Fruit fly (Drosophila melanogaster) whole organism, prepupa: Measurements from ENCODE around the gene CG31253.

Experiments
- Blimp-1 ChIP-seq: fragments of 200-800 bp; sonication (Bioruptor generic); optimal IDR thresholded peaks from 3 replicates; lab custom pipeline; 2017; ENCODE audit warnings: missing biosample characterization, missing genetic modification characterization, mild to moderate bottlenecking, moderate library complexity, missing genetic modification reagents
- CG10631 ChIP-seq: fragments of 200-800 bp; sonication (Bioruptor generic); optimal IDR thresholded peaks from 2 replicates; lab custom pipeline; 2016; ENCODE audit warnings: missing biosample characterization, missing genetic modification characterization
- CG10669 ChIP-seq: fragments of 200-800 bp; sonication (Bioruptor generic); optimal IDR thresholded peaks from 3 replicates; lab custom pipeline; 2018; ENCODE audit warnings: missing biosample characterization, mild to moderate bottlenecking, missing genetic modification characterization, moderate library complexity
- CG11294 ChIP-seq: fragments of 200-800 bp; sonication (Bioruptor generic); IDR thresholded peaks from 2 replicates; pipeline ENCODE4 v1.3.6; 2022; ENCODE audit warnings: missing biosample characterization, missing genetic modification characterization
- CG11902 ChIP-seq: fragments of 200-800 bp; sonication (Bioruptor generic); optimal IDR thresholded peaks from 3 replicates; lab custom pipeline; 2016; ENCODE audit warnings: missing biosample characterization, missing genetic modification characterization
- CG15336 ChIP-seq: fragments of 200-800 bp; sonication (Bioruptor generic); IDR thresholded peaks from 2 replicates; pipeline ENCODE4 v1.3.6; 2022; ENCODE audit warnings: missing biosample characterization, missing genetic modification characterization
- CG16779 ChIP-seq: fragments of 200-800 bp; sonication (Bioruptor generic); optimal IDR thresholded peaks from 3 replicates; lab custom pipeline; 2017; ENCODE audit warnings: missing biosample characterization, mild to moderate bottlenecking, missing genetic modification characterization
- CG3032 ChIP-seq: fragments of 200-800 bp; optimal IDR thresholded peaks from 2 replicates; lab custom pipeline; 2019; ENCODE audit warnings: missing biosample characterization, mild to moderate bottlenecking, missing genetic modification characterization, moderate library complexity
- CG31627 ChIP-seq: fragments of 200-800 bp; sonication (Bioruptor generic); optimal IDR thresholded peaks from 3 replicates; lab custom pipeline; 2016; ENCODE audit warnings: missing biosample characterization, missing genetic modification characterization
- CG32006 ChIP-seq: fragments of 200-800 bp; sonication (Bioruptor generic); optimal IDR thresholded peaks from 3 replicates; lab custom pipeline; 2017; ENCODE audit warnings: missing biosample characterization, mild to moderate bottlenecking, missing genetic modification characterization
- CG34406 ChIP-seq: fragments of 200-800 bp; sonication (Bioruptor generic); optimal IDR thresholded peaks from 3 replicates; lab custom pipeline; 2016; ENCODE audit warnings: missing biosample characterization, missing genetic modification characterization
- CG3919 ChIP-seq: fragments of 200-800 bp; sonication (Bioruptor generic); optimal IDR thresholded peaks from 3 replicates; lab custom pipeline; 2016; ENCODE audit warnings: missing biosample characterization, missing genetic modification characterization
- CG6163 ChIP-seq: fragments of 200-800 bp; sonication (Bioruptor generic); IDR thresholded peaks from 3 replicates; pipeline ENCODE4 v1.3.6; 2022; ENCODE audit warnings: missing biosample characterization, missing genetic modification characterization
- CG6276 ChIP-seq: fragments of 200-800 bp; sonication (Bioruptor generic); optimal IDR thresholded peaks from 2 replicates; lab custom pipeline; 2017; ENCODE audit warnings: missing biosample characterization, mild to moderate bottlenecking, missing genetic modification characterization
- CG6792 ChIP-seq: fragments of 200-800 bp; sonication (Bioruptor generic); optimal IDR thresholded peaks from 3 replicates; lab custom pipeline; 2016; ENCODE audit warnings: missing biosample characterization, missing genetic modification characterization
- CG6808 ChIP-seq: fragments of 200-800 bp; sonication (Bioruptor generic); optimal IDR thresholded peaks from 3 replicates; lab custom pipeline; 2017; ENCODE audit warnings: missing biosample characterization, missing genetic modification characterization, mild to moderate bottlenecking, moderate library complexity, missing genetic modification reagents
- CG7368 ChIP-seq: fragments of 200-800 bp; sonication (Bioruptor generic); optimal IDR thresholded peaks from 3 replicates; lab custom pipeline; 2016; ENCODE audit warnings: missing biosample characterization, missing genetic modification characterization
- CG8119 ChIP-seq: fragments of 200-800 bp; sonication (Bioruptor generic); IDR thresholded peaks from 3 replicates; pipeline ENCODE4 v1.3.6; 2022; ENCODE audit warnings: missing biosample characterization, missing genetic modification characterization
- CG8632 ChIP-seq: fragments of 200-800 bp; sonication (Bioruptor generic); optimal IDR thresholded peaks from 3 replicates; lab custom pipeline; 2016; ENCODE audit warnings: missing biosample characterization, missing genetic modification characterization
- CG9139 ChIP-seq: fragments of 200-800 bp; sonication (Bioruptor generic); optimal IDR thresholded peaks from 3 replicates; lab custom pipeline; 2017; ENCODE audit warnings: missing biosample characterization, mild to moderate bottlenecking, missing genetic modification characterization
- Eip78C ChIP-seq: fragments of 200-800 bp; sonication (Bioruptor generic); peaks from one replicate; lab custom pipeline; 2016; ENCODE audit warnings: missing biosample characterization, missing genetic modification characterization
- Eip93F ChIP-seq: fragments of 200-800 bp; sonication (Bioruptor generic); optimal IDR thresholded peaks from 2 replicates; lab custom pipeline; 2016; ENCODE audit warnings: missing biosample characterization, mild to moderate bottlenecking, missing genetic modification characterization
- Ets21C ChIP-seq: fragments of 200-800 bp; sonication (Bioruptor generic); optimal IDR thresholded peaks from 3 replicates; lab custom pipeline; 2016; ENCODE audit warnings: missing biosample characterization, missing genetic modification characterization
- Ets96B ChIP-seq: fragments of 200-800 bp; optimal IDR thresholded peaks from 2 replicates; lab custom pipeline; 2019; ENCODE audit warnings: missing biosample characterization, mild to moderate bottlenecking, missing genetic modification characterization, moderate library complexity
- Gug ChIP-seq: fragments of 200-800 bp; sonication (Bioruptor generic); IDR thresholded peaks from 2 replicates; pipeline ENCODE4 v1.3.6; 2022; ENCODE audit warnings: missing biosample characterization, missing genetic modification characterization
- Hr38 ChIP-seq: sonication (Bioruptor generic); optimal IDR thresholded peaks from 2 replicates; lab custom pipeline; 2016; ENCODE audit warnings: missing biosample characterization, missing genetic modification characterization
- Lpt ChIP-seq: fragments of 200-800 bp; sonication (Bioruptor generic); optimal IDR thresholded peaks from 3 replicates; lab custom pipeline; 2016; ENCODE audit warnings: missing biosample characterization, missing genetic modification characterization
- OdsH ChIP-seq: fragments of 200-800 bp; sonication (Bioruptor generic); optimal IDR thresholded peaks from 3 replicates; lab custom pipeline; 2016; ENCODE audit warnings: missing biosample characterization, missing genetic modification characterization
- achi ChIP-seq: fragments of 200-800 bp; sonication (Bioruptor generic); optimal IDR thresholded peaks from 3 replicates; lab custom pipeline; 2016; ENCODE audit warnings: missing biosample characterization, missing genetic modification characterization
- cyc ChIP-seq: fragments of 200-800 bp; sonication (Bioruptor generic); optimal IDR thresholded peaks from 3 replicates; lab custom pipeline; 2016; ENCODE audit warnings: missing biosample characterization, missing genetic modification characterization
- dsx ChIP-seq: fragments of 200-800 bp; optimal IDR thresholded peaks from 3 replicates; lab custom pipeline; 2019; ENCODE audit warnings: missing biosample characterization, mild to moderate bottlenecking, missing genetic modification characterization, moderate library complexity; ENCODE audit not compliant: poor library complexity, severe bottlenecking
- eg ChIP-seq: fragments of 200-800 bp; sonication (Bioruptor generic); IDR thresholded peaks from 3 replicates; pipeline ENCODE4 v1.3.6; 2022; ENCODE audit warnings: missing biosample characterization, missing genetic modification characterization
- esn ChIP-seq: fragments of 200-800 bp; sonication (Bioruptor generic); optimal IDR thresholded peaks from 2 replicates; lab custom pipeline; 2016; ENCODE audit warnings: missing biosample characterization, mild to moderate bottlenecking, missing genetic modification characterization, moderate library complexity
- fd59A ChIP-seq: fragments of 200-800 bp; sonication (Bioruptor generic); optimal IDR thresholded peaks from 2 replicates; lab custom pipeline; 2017; ENCODE audit warnings: missing biosample characterization, mild to moderate bottlenecking, missing genetic modification characterization, missing genetic modification reagents
- fd85E ChIP-seq: fragments of 200-800 bp; sonication (Bioruptor generic); optimal IDR thresholded peaks from 3 replicates; lab custom pipeline; 2016; ENCODE audit warnings: missing biosample characterization, missing genetic modification characterization
- lz ChIP-seq: fragments of 200-800 bp; sonication (Bioruptor generic); optimal IDR thresholded peaks from 3 replicates; lab custom pipeline; 2016; ENCODE audit warnings: missing biosample characterization, missing genetic modification characterization
- net ChIP-seq: fragments of 200-800 bp; sonication (Bioruptor generic); optimal IDR thresholded peaks from 3 replicates; lab custom pipeline; 2016; ENCODE audit warnings: missing biosample characterization, missing genetic modification characterization
- pdm3 ChIP-seq: fragments of 200-800 bp; sonication (Bioruptor generic); optimal IDR thresholded peaks from 3 replicates; lab custom pipeline; 2016; ENCODE audit warnings: missing biosample characterization, missing genetic modification characterization
- salr ChIP-seq, 2 experiments: fragments of 200-800 bp; sonication (Bioruptor generic); optimal IDR thresholded peaks; 3 replicates each; lab custom pipeline; 2016 to 2018; ENCODE audit warnings: missing biosample characterization in 2 of 2, missing genetic modification characterization in 2 of 2, mild to moderate bottlenecking in 1 of 2
- spab ChIP-seq: fragments of 200-800 bp; sonication (Bioruptor generic); optimal IDR thresholded peaks from 2 replicates; lab custom pipeline; 2017; ENCODE audit warnings: missing biosample characterization, mild to moderate bottlenecking, missing genetic modification characterization, missing genetic modification reagents
- ss ChIP-seq, 2 experiments: fragments of 200-800 bp; sonication (Bioruptor generic); optimal IDR thresholded peaks; 2 replicates in 1 of 2; 3 replicates in 1 of 2; lab custom pipeline; 2017 to 2018; ENCODE audit warnings: mild to moderate bottlenecking in 2 of 2, missing biosample characterization in 2 of 2, missing genetic modification characterization in 2 of 2, moderate library complexity in 1 of 2
- svp ChIP-seq: fragments of 200-800 bp; sonication (Bioruptor generic); peaks from one replicate; lab custom pipeline; 2016; ENCODE audit warnings: missing biosample characterization, missing genetic modification characterization
- topi ChIP-seq: fragments of 200-800 bp; sonication (Bioruptor generic); optimal IDR thresholded peaks from 3 replicates; lab custom pipeline; 2016; ENCODE audit warnings: missing biosample characterization, missing genetic modification characterization
- vri ChIP-seq: fragments of 200-800 bp; sonication (Bioruptor generic); optimal IDR thresholded peaks from 3 replicates; lab custom pipeline; 2016; ENCODE audit warnings: missing biosample characterization, mild to moderate bottlenecking, missing genetic modification characterization

CG31253 gene

DNA sequence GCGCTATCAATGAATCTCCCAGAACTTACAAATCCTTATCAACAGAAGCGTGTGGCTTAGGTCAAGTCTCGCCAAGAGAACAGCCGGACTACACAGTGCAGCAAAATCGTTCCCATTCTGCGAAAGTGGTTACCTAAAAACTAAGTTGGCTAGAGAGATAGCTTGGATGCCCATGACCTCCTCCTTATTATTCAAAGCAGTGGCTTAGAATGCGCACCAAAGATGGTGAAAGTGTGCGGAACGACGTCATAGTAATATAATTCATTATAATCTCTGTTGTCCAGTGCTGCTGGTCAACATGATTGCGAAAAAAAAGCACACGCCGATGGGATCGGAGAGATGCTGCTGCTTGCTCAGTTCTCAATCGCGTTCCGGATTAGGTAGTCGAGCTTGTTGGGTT, 5.8 kb downstream of the CG31253 start, which contains the start of gene Nep7 (continued):
- no peak for TF ChIP-seq vri (GFP tag; lab: Kevin White, UChicago)
- TF ChIP-seq Blimp-1 (GFP tag; lab: Kevin White, UChicago) = no peak
- TF ChIP-seq Gug (GFP tag; lab: Robert Waterston, UW) = peak; percentile 35; the same call in 1 of the 2 replicates
- TF ChIP-seq CG10669 (GFP tag; lab: Kevin White, UChicago) = no peak
- peak; percentile 42; the same call in 1 of the 2 replicates for TF ChIP-seq CG15336
- TF ChIP-seq CG6276 (GFP tag; lab: Kevin White, UChicago) = no peak
- TF ChIP-seq Ets21C (GFP tag; lab: Kevin White, UChicago) = no peak
- TF ChIP-seq fd59A (GFP tag; lab: Kevin White, UChicago) = no peak
- 0 out of 3 replicates have a peak, but pooled peaks have one; percentile 23 for TF ChIP-seq CG6163 (GFP tag; lab: Robert Waterston, UW)
- no peak for TF ChIP-seq CG34406
- no peak for TF ChIP-seq CG3032 (tag; lab: Kevin White, UChicago)
- no peak for TF ChIP-seq topi (GFP tag; lab: Kevin White, UChicago)
- peak; percentile 38; the same call in 2 of the 3 replicates for TF ChIP-seq CG8119
- TF ChIP-seq CG11902 = no peak
- no peak for TF ChIP-seq CG3919 (GFP tag; lab: Kevin White, UChicago)
- TF ChIP-seq ss (GFP tag; optimal IDR thresholded peaks at IDR 0.05; lab: Kevin White, UChicago) = no peak
- TF ChIP-seq pdm3 (GFP tag; lab: Kevin White, UChicago) = no peak
- TF ChIP-seq dsx = no peak
- TF ChIP-seq Lpt (GFP tag; lab: Kevin White, UChicago) = no peak
- no peak for TF ChIP-seq CG10631
- peak; percentile 39; the same call in 1 of the 2 replicates for TF ChIP-seq CG11294 (GFP tag; lab: Robert Waterston, UW)
- TF ChIP-seq spab (GFP tag; lab: Kevin White, UChicago) = no peak
- no peak for TF ChIP-seq CG31627 (GFP tag; lab: Kevin White, UChicago)
- TF ChIP-seq fd85E (GFP tag; lab: Kevin White, UChicago) = no peak
- TF ChIP-seq cyc (GFP tag; lab: Kevin White, UChicago) = no peak
- TF ChIP-seq Eip78C = peak; percentile 73

DNA sequence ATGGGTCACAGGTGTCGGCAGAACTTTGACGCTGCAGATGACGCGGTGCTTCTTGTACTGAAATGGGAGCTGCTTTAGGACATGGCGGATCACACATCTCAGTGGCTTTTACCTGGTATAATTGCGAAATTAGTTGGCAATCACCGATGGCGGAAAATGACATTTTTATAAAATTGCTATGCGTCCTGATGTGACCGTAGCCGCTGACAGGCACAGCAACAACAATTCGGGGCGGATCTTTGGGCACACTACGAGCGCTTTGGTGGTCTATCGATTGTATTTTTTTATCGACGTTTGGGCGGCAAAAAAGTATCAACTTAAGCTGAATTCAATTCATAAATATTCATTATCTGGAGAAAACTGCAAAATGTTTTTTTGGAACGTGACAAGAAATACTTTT, 6.5 kb downstream of the CG31253 start, which contains the start of gene CG4951:
TSS of gene CG4951 (minus strand) at position 223 of the 400 bp plus-strand sequence.
- TF ChIP-seq CG3919 (GFP tag; lab: Kevin White, UChicago) = no peak
- TF ChIP-seq CG8119 = no peak
- TF ChIP-seq CG15336 = no peak
- TF ChIP-seq cyc (GFP tag; lab: Kevin White, UChicago) = no peak
- no peak for TF ChIP-seq Gug (GFP tag; lab: Robert Waterston, UW)
- no peak for TF ChIP-seq CG11902
- TF ChIP-seq, all 60 proteins: peak for 0

DNA sequence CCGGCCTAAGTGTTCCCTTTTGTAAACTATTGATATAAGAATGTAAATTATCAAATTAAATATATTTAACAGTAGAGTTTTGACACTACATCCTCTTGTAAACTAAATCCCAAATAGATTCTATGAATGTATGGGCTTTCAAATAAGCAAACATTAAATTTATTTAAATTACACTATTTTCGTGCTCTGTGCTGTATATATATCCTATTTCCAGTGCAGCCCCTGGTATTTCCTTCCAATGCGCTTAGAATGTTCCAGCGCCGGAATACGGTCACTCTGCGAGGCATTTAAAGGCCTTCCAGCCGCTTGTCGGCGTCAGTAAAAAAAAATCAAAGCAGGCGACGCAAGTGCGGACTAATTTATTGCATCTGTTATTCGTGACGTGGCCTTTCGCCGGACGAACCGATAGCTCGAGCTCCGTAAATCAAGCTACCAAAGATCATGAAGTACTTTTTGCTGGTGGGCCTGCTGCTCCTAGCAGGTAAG, 11.9 kb downstream of the CG31253 start, which contains the start of gene Gp93:
TSS of gene Gp93 (plus strand) at position 291 of the 486 bp plus-strand sequence.
- no peak for TF ChIP-seq Hr38 (GFP tag; lab: Kevin White, UChicago)
- TF ChIP-seq pdm3 (GFP tag; lab: Kevin White, UChicago) = no peak
- peak; percentile 67; the same call in 2 of the 3 replicates for TF ChIP-seq eg (GFP tag; lab: Robert Waterston, UW)
- peak; percentile 71 for TF ChIP-seq CG3032 (tag; lab: Kevin White, UChicago)
- no peak for TF ChIP-seq achi
- TF ChIP-seq CG9139 (GFP tag; lab: Kevin White, UChicago) = no peak
- TF ChIP-seq CG6163 (GFP tag; lab: Robert Waterston, UW) = peak; percentile 72
- TF ChIP-seq cyc (GFP tag; lab: Kevin White, UChicago) = peak; percentile 9
- no peak for TF ChIP-seq topi (GFP tag; lab: Kevin White, UChicago)
- peak; percentile 90 for TF ChIP-seq Eip78C
- TF ChIP-seq Lpt (GFP tag; lab: Kevin White, UChicago) = peak; percentile 16
- TF ChIP-seq esn = peak; percentile 74
- peak; percentile 25 for TF ChIP-seq fd59A (GFP tag; lab: Kevin White, UChicago)
- peak; percentile 29 for TF ChIP-seq dsx
- peak; percentile 66 for TF ChIP-seq net (GFP tag; lab: Kevin White, UChicago)
- TF ChIP-seq lz (GFP tag; lab: Kevin White, UChicago) = peak; percentile 61
- peak; percentile 49; the same call in 1 of the 2 replicates for TF ChIP-seq CG11294 (GFP tag; lab: Robert Waterston, UW)
- no peak for TF ChIP-seq OdsH (GFP tag; lab: Kevin White, UChicago)
- TF ChIP-seq CG8632 (GFP tag; lab: Kevin White, UChicago) = peak; percentile 71
- no peak for TF ChIP-seq CG6276 (GFP tag; lab: Kevin White, UChicago)
- peak; percentile 79 for TF ChIP-seq svp
- peak; percentile 53 for TF ChIP-seq CG6808
- TF ChIP-seq CG7368 (GFP tag; lab: Kevin White, UChicago) = no peak
- TF ChIP-seq vri (GFP tag; lab: Kevin White, UChicago) = no peak
- no peak for TF ChIP-seq CG16779 (tag; lab: Kevin White, UChicago)
- peak; percentile 49 for TF ChIP-seq CG6792 (GFP tag; lab: Kevin White, UChicago)
- TF ChIP-seq salr (GFP tag; optimal IDR thresholded peaks at IDR 0.05; lab: Kevin White, UChicago) = peak in 1 of 2 experiments; percentile 35
- peak; percentile 65 for TF ChIP-seq CG32006 (GFP tag; lab: Kevin White, UChicago)
- TF ChIP-seq Eip93F = no peak
- TF ChIP-seq Ets96B (tag; lab: Kevin White, UChicago) = peak; percentile 51
- peak; percentile 73 for TF ChIP-seq CG31627 (GFP tag; lab: Kevin White, UChicago)
- TF ChIP-seq CG15336 = peak; percentile 51; the same call in 1 of the 2 replicates
- TF ChIP-seq Gug (GFP tag; lab: Robert Waterston, UW) = peak; percentile 46
